Fruit fly (Drosophila melanogaster) whole organism, prepupa: Measurements from ENCODE around the gene M6.
A peak's percentile ranks its signal among the peaks of the same experiment; 100 is the strongest.

Experiments used
- Blimp-1 ChIP-seq: fragments of 200-800 bp; sonication (Bioruptor generic); optimal IDR thresholded peaks from 3 replicates; lab custom pipeline; 2017; ENCODE audit warnings: missing biosample characterization, missing genetic modification characterization, mild to moderate bottlenecking, moderate library complexity, missing genetic modification reagents
- CG10631 ChIP-seq: fragments of 200-800 bp; sonication (Bioruptor generic); optimal IDR thresholded peaks from 2 replicates; lab custom pipeline; 2016; ENCODE audit warnings: missing biosample characterization, missing genetic modification characterization
- CG10669 ChIP-seq: fragments of 200-800 bp; sonication (Bioruptor generic); optimal IDR thresholded peaks from 3 replicates; lab custom pipeline; 2018; ENCODE audit warnings: missing biosample characterization, mild to moderate bottlenecking, missing genetic modification characterization, moderate library complexity
- CG11294 ChIP-seq: fragments of 200-800 bp; sonication (Bioruptor generic); IDR thresholded peaks from 2 replicates; pipeline ENCODE4 v1.3.6; 2022; ENCODE audit warnings: missing biosample characterization, missing genetic modification characterization
- CG11762 ChIP-seq: fragments of 200-800 bp; sonication (Bioruptor generic); optimal IDR thresholded peaks from 3 replicates; lab custom pipeline; 2016; ENCODE audit warnings: missing biosample characterization, missing genetic modification characterization; ENCODE audit not compliant: insufficient read depth
- CG11902 ChIP-seq: fragments of 200-800 bp; sonication (Bioruptor generic); optimal IDR thresholded peaks from 3 replicates; lab custom pipeline; 2016; ENCODE audit warnings: missing biosample characterization, missing genetic modification characterization
- CG15336 ChIP-seq: fragments of 200-800 bp; sonication (Bioruptor generic); IDR thresholded peaks from 2 replicates; pipeline ENCODE4 v1.3.6; 2022; ENCODE audit warnings: missing biosample characterization, missing genetic modification characterization
- CG1621 ChIP-seq: fragments of 200-800 bp; sonication (Bioruptor generic); optimal IDR thresholded peaks from 3 replicates; lab custom pipeline; 2018; ENCODE audit warnings: missing biosample characterization, mild to moderate bottlenecking, missing genetic modification characterization
- CG3032 ChIP-seq: fragments of 200-800 bp; optimal IDR thresholded peaks from 2 replicates; lab custom pipeline; 2019; ENCODE audit warnings: missing biosample characterization, mild to moderate bottlenecking, missing genetic modification characterization, moderate library complexity
- CG32006 ChIP-seq: fragments of 200-800 bp; sonication (Bioruptor generic); optimal IDR thresholded peaks from 3 replicates; lab custom pipeline; 2017; ENCODE audit warnings: missing biosample characterization, mild to moderate bottlenecking, missing genetic modification characterization
- CG34406 ChIP-seq: fragments of 200-800 bp; sonication (Bioruptor generic); optimal IDR thresholded peaks from 3 replicates; lab custom pipeline; 2016; ENCODE audit warnings: missing biosample characterization, missing genetic modification characterization
- CG3919 ChIP-seq: fragments of 200-800 bp; sonication (Bioruptor generic); optimal IDR thresholded peaks from 3 replicates; lab custom pipeline; 2016; ENCODE audit warnings: missing biosample characterization, missing genetic modification characterization
- CG6163 ChIP-seq: fragments of 200-800 bp; sonication (Bioruptor generic); IDR thresholded peaks from 3 replicates; pipeline ENCODE4 v1.3.6; 2022; ENCODE audit warnings: missing biosample characterization, missing genetic modification characterization
- CG6276 ChIP-seq: fragments of 200-800 bp; sonication (Bioruptor generic); optimal IDR thresholded peaks from 2 replicates; lab custom pipeline; 2017; ENCODE audit warnings: missing biosample characterization, mild to moderate bottlenecking, missing genetic modification characterization
- CG6808 ChIP-seq: fragments of 200-800 bp; sonication (Bioruptor generic); optimal IDR thresholded peaks from 3 replicates; lab custom pipeline; 2017; ENCODE audit warnings: missing biosample characterization, missing genetic modification characterization, mild to moderate bottlenecking, moderate library complexity, missing genetic modification reagents
- CG7368 ChIP-seq: fragments of 200-800 bp; sonication (Bioruptor generic); optimal IDR thresholded peaks from 3 replicates; lab custom pipeline; 2016; ENCODE audit warnings: missing biosample characterization, missing genetic modification characterization
- CG8119 ChIP-seq: fragments of 200-800 bp; sonication (Bioruptor generic); IDR thresholded peaks from 3 replicates; pipeline ENCODE4 v1.3.6; 2022; ENCODE audit warnings: missing biosample characterization, missing genetic modification characterization
- CG8319 ChIP-seq: fragments of 200-800 bp; sonication (Bioruptor generic); optimal IDR thresholded peaks from 3 replicates; lab custom pipeline; 2016; ENCODE audit warnings: missing biosample characterization, missing genetic modification characterization
- CG9139 ChIP-seq: fragments of 200-800 bp; sonication (Bioruptor generic); optimal IDR thresholded peaks from 3 replicates; lab custom pipeline; 2017; ENCODE audit warnings: missing biosample characterization, mild to moderate bottlenecking, missing genetic modification characterization
- Eip75B ChIP-seq: fragments of 200-800 bp; sonication (Bioruptor generic); optimal IDR thresholded peaks from 3 replicates; lab custom pipeline; 2016; ENCODE audit warnings: missing biosample characterization, missing genetic modification characterization
- Eip78C ChIP-seq: fragments of 200-800 bp; sonication (Bioruptor generic); peaks from one replicate; lab custom pipeline; 2016; ENCODE audit warnings: missing biosample characterization, missing genetic modification characterization
- Ets21C ChIP-seq: fragments of 200-800 bp; sonication (Bioruptor generic); optimal IDR thresholded peaks from 3 replicates; lab custom pipeline; 2016; ENCODE audit warnings: missing biosample characterization, missing genetic modification characterization
- Ets96B ChIP-seq: fragments of 200-800 bp; optimal IDR thresholded peaks from 2 replicates; lab custom pipeline; 2019; ENCODE audit warnings: missing biosample characterization, mild to moderate bottlenecking, missing genetic modification characterization, moderate library complexity
- Hr38 ChIP-seq: sonication (Bioruptor generic); optimal IDR thresholded peaks from 2 replicates; lab custom pipeline; 2016; ENCODE audit warnings: missing biosample characterization, missing genetic modification characterization
- Hr39 ChIP-seq: fragments of 200-800 bp; sonication (Bioruptor generic); optimal IDR thresholded peaks from 2 replicates; lab custom pipeline; 2016; ENCODE audit warnings: missing biosample characterization, missing genetic modification characterization
- Hr4 ChIP-seq: fragments of 200-800 bp; sonication (Bioruptor generic); optimal IDR thresholded peaks from 3 replicates; lab custom pipeline; 2016; ENCODE audit warnings: missing biosample characterization, missing genetic modification characterization
- Met ChIP-seq: fragments of 200-800 bp; sonication (Bioruptor generic); optimal IDR thresholded peaks from 3 replicates; lab custom pipeline; 2016; ENCODE audit warnings: missing biosample characterization, missing genetic modification characterization
- OdsH ChIP-seq: fragments of 200-800 bp; sonication (Bioruptor generic); optimal IDR thresholded peaks from 3 replicates; lab custom pipeline; 2016; ENCODE audit warnings: missing biosample characterization, missing genetic modification characterization
- Smox ChIP-seq: fragments of 200-800 bp; sonication (Bioruptor generic); optimal IDR thresholded peaks from 3 replicates; lab custom pipeline; 2016; ENCODE audit warnings: missing biosample characterization, missing genetic modification characterization
- Sox102F ChIP-seq: fragments of 200-800 bp; sonication (Bioruptor generic); optimal IDR thresholded peaks from 2 replicates; lab custom pipeline; 2016; ENCODE audit warnings: missing biosample characterization, mild to moderate bottlenecking, missing genetic modification characterization
- Sox14 ChIP-seq: fragments of 200-800 bp; sonication (Bioruptor generic); optimal IDR thresholded peaks from 3 replicates; lab custom pipeline; 2016; ENCODE audit warnings: missing biosample characterization, missing genetic modification characterization
- Sox15 ChIP-seq: fragments of 200-800 bp; sonication (Bioruptor generic); optimal IDR thresholded peaks from 3 replicates; lab custom pipeline; 2016; ENCODE audit warnings: missing biosample characterization, missing genetic modification characterization
- dsx ChIP-seq: fragments of 200-800 bp; optimal IDR thresholded peaks from 3 replicates; lab custom pipeline; 2019; ENCODE audit warnings: missing biosample characterization, mild to moderate bottlenecking, missing genetic modification characterization, moderate library complexity; ENCODE audit not compliant: poor library complexity, severe bottlenecking
- eg ChIP-seq: fragments of 200-800 bp; sonication (Bioruptor generic); IDR thresholded peaks from 3 replicates; pipeline ENCODE4 v1.3.6; 2022; ENCODE audit warnings: missing biosample characterization, missing genetic modification characterization
- esn ChIP-seq: fragments of 200-800 bp; sonication (Bioruptor generic); optimal IDR thresholded peaks from 2 replicates; lab custom pipeline; 2016; ENCODE audit warnings: missing biosample characterization, mild to moderate bottlenecking, missing genetic modification characterization, moderate library complexity
- fd85E ChIP-seq: fragments of 200-800 bp; sonication (Bioruptor generic); optimal IDR thresholded peaks from 3 replicates; lab custom pipeline; 2016; ENCODE audit warnings: missing biosample characterization, missing genetic modification characterization
- fkh ChIP-seq: fragments of 200-800 bp; sonication (Bioruptor generic); optimal IDR thresholded peaks from 3 replicates; lab custom pipeline; 2017; ENCODE audit warnings: missing biosample characterization, mild to moderate bottlenecking, missing genetic modification characterization, moderate library complexity
- net ChIP-seq: fragments of 200-800 bp; sonication (Bioruptor generic); optimal IDR thresholded peaks from 3 replicates; lab custom pipeline; 2016; ENCODE audit warnings: missing biosample characterization, missing genetic modification characterization
- pdm3 ChIP-seq: fragments of 200-800 bp; sonication (Bioruptor generic); optimal IDR thresholded peaks from 3 replicates; lab custom pipeline; 2016; ENCODE audit warnings: missing biosample characterization, missing genetic modification characterization
- salr ChIP-seq, 2 experiments: fragments of 200-800 bp; sonication (Bioruptor generic); optimal IDR thresholded peaks; 3 replicates each; lab custom pipeline; 2016 to 2018; ENCODE audit warnings: missing biosample characterization in 2 of 2, missing genetic modification characterization in 2 of 2, mild to moderate bottlenecking in 1 of 2
- spab ChIP-seq: fragments of 200-800 bp; sonication (Bioruptor generic); optimal IDR thresholded peaks from 2 replicates; lab custom pipeline; 2017; ENCODE audit warnings: missing biosample characterization, mild to moderate bottlenecking, missing genetic modification characterization, missing genetic modification reagents
- ss ChIP-seq, 2 experiments: fragments of 200-800 bp; sonication (Bioruptor generic); optimal IDR thresholded peaks; 2 replicates in 1 of 2; 3 replicates in 1 of 2; lab custom pipeline; 2017 to 2018; ENCODE audit warnings: mild to moderate bottlenecking in 2 of 2, missing biosample characterization in 2 of 2, missing genetic modification characterization in 2 of 2, moderate library complexity in 1 of 2
- svp ChIP-seq: fragments of 200-800 bp; sonication (Bioruptor generic); peaks from one replicate; lab custom pipeline; 2016; ENCODE audit warnings: missing biosample characterization, missing genetic modification characterization
- vri ChIP-seq: fragments of 200-800 bp; sonication (Bioruptor generic); optimal IDR thresholded peaks from 3 replicates; lab custom pipeline; 2016; ENCODE audit warnings: missing biosample characterization, mild to moderate bottlenecking, missing genetic modification characterization

The M6 gene

dm6 chr3L:21509488-21510122 is 2.0 kb downstream of the M6 start (continued):
- TF ChIP-seq svp (GFP tag; lab: Kevin White, UChicago) (no peak), CG10669 (GFP tag; lab: Kevin White, UChicago) (peak; percentile 57), CG32006 (peak; percentile 80), spab (GFP tag; lab: Kevin White, UChicago) (peak; percentile 13), CG6808 (GFP tag; lab: Kevin White, UChicago) (peak; percentile 51), CG9139 (GFP tag; lab: Kevin White, UChicago) (no peak), Ets96B (tag; lab: Kevin White, UChicago) (peak; percentile 51), CG11294 (no peak), CG34406 (GFP tag; lab: Kevin White, UChicago) (peak; percentile 53), Hr38 (no peak), Hr39 (peak; percentile 69), CG1621 (tag; lab: Kevin White, UChicago) (no peak), CG7368 (GFP tag; lab: Kevin White, UChicago) (peak; percentile 54), ss (GFP tag; optimal IDR thresholded peaks at IDR 0.05; lab: Kevin White, UChicago) (peak; percentile 0 to 27), CG10631 (peak; percentile 55), CG6276 (GFP tag; lab: Kevin White, UChicago) (peak; percentile 64), CG8319 (peak; percentile 36), CG15336 (GFP tag; lab: Robert Waterston, UW) (peak; percentile 68; the same call in 1 of the 2 replicates), CG3919 (GFP tag; lab: Kevin White, UChicago) (peak; percentile 77), CG8119 (GFP tag; lab: Robert Waterston, UW) (peak; percentile 53; the same call in 2 of the 3 replicates)
- TF ChIP-seq, all 60 proteins: peak for 44

DNA sequence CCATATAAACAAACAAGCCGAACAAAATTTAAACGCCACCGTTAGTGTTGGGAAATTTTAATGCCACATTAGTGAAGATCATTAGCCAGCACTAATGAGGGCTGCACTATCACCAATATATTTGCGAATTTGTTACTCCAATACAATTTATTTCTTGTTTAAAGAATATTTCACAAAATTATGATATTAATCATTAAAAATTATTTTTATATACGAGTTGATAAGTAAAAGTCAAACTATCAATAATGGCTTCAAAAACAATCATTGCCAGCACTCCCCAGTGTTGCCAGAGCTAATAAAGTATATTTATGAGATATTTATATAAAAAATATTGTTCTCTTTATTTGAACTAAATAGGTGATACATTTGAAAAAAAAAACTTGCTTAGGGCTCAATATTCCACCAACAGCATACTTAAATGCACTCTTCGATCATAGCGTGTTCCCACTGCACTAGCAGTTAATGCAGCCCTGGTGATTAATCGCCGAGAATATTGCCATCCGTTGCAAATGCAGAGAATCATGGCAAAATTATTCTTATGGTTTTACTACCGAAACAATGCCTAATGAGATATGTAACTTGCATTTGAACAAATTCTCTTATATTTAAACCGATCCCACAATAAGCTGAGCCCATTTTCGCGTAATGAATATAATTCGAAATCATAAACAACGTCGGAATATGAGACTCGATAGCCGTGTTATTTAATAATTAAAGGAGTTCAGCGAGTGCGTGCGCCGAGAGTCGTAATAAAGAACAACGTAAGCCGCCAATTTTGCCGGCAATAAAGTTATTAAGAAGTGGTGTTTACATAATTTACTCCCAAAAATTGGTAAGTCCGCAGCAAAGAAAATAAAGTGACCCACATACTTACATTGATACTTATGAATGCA is 8.4 kb downstream of the M6 start, which contains the start of the genes SAK and Cdk12:
Gene SAK (minus strand): TSS at position 65 of the 893 bp plus-strand sequence.
Gene Cdk12 (plus strand): TSS at position 484 of the 893 bp plus-strand sequence.
- TF ChIP-seq CG10669 (GFP tag; lab: Kevin White, UChicago) (peak; percentile 78), Sox15 (GFP tag; lab: Kevin White, UChicago) (peak; percentile 80), CG6808 (GFP tag; lab: Kevin White, UChicago) (peak; percentile 70), fkh (peak; percentile 60), CG11902 (GFP tag; lab: Kevin White, UChicago) (peak; percentile 84), ss (GFP tag; optimal IDR thresholded peaks at IDR 0.05; lab: Kevin White, UChicago) (peak; percentile 59 to 75), svp (GFP tag; lab: Kevin White, UChicago) (no peak), Ets96B (tag; lab: Kevin White, UChicago) (peak; percentile 72), CG6276 (GFP tag; lab: Kevin White, UChicago) (no peak), Sox102F (GFP tag; lab: Kevin White, UChicago) (peak; percentile 83), CG9139 (GFP tag; lab: Kevin White, UChicago) (peak; percentile 49), Hr38 (no peak), Smox (GFP tag; lab: Kevin White, UChicago) (peak; percentile 77), Sox14 (GFP tag; lab: Kevin White, UChicago) (peak; percentile 59), Eip75B (peak; percentile 66), CG1621 (tag; lab: Kevin White, UChicago) (peak; percentile 35), CG7368 (GFP tag; lab: Kevin White, UChicago) (peak; percentile 75), Met (GFP tag; lab: Kevin White, UChicago) (peak; percentile 77), esn (peak; percentile 82), fd85E (GFP tag; lab: Kevin White, UChicago) (peak; percentile 9), net (GFP tag; lab: Kevin White, UChicago) (peak; percentile 80), CG11294 (peak; percentile 76), CG3919 (GFP tag; lab: Kevin White, UChicago) (peak; percentile 85), CG3032 (peak; percentile 84), CG8319 (peak; percentile 75), vri (GFP tag; lab: Kevin White, UChicago) (peak; percentile 23), Blimp-1 (peak; percentile 69), dsx (GFP tag; lab: Kevin White, UChicago) (peak; percentile 77), OdsH (GFP tag; lab: Kevin White, UChicago) (peak; percentile 88), eg (GFP tag; lab: Robert Waterston, UW) (peak; percentile 83), CG10631 (peak; percentile 90), CG11762 (GFP tag; lab: Kevin White, UChicago) (peak; percentile 74), Hr4 (GFP tag; lab: Kevin White, UChicago) (peak; percentile 77), Eip78C (peak; percentile 92), CG6163 (GFP tag; lab: Robert Waterston, UW) (peak; percentile 79), Ets21C (GFP tag; lab: Kevin White, UChicago) (peak; percentile 70), pdm3 (GFP tag; lab: Kevin White, UChicago) (peak; percentile 79), salr (GFP tag; optimal IDR thresholded peaks at IDR 0.05; lab: Kevin White, UChicago) (peak; percentile 26 to 84)
